2 worm cellular contexts compared by ENCODE assay signal in genomic region chrX:3371264-3371663, ce11.
A peak's percentile ranks its signal among the peaks of the same experiment; 100 is the strongest.
TF ChIP-seq lines count a peak whose summit lies in the region.

No protein-coding gene starts in this region.

TF ChIP-seq in whole organism, L4 larva, 104 proteins besides CTCF, POLR2A, EP300 and RAD21 (continued from another document):
- TF ChIP-seq lsy-2 (tag; optimal IDR thresholded peaks at IDR 0.05; lab: Kevin White, UChicago) (peak in 1 of 2 experiments; percentile 63), arid-1 (GFP tag; conservative IDR thresholded peaks at IDR 0.05; lab: Robert Waterston, UW) (peak; percentile 94), ztf-11 (tag; optimal IDR thresholded peaks at IDR 0.05; lab: Kevin White, UChicago) (no peak), ceh-28 (tag; optimal IDR thresholded peaks at IDR 0.05; lab: Kevin White, UChicago) (no peak), spr-3 (GFP tag; optimal IDR thresholded peaks at IDR 0.05; lab: Kevin White, UChicago) (peak; percentile 73), mes-2 (tag; optimal IDR thresholded peaks at IDR 0.05; lab: Kevin White, UChicago; ENCODE audit: poor library complexity, severe bottlenecking) (peak; percentile 87), F49E8.2 (tag; optimal IDR thresholded peaks at IDR 0.05; lab: Kevin White, UChicago; ENCODE audit: borderline replicate concordance) (peak; percentile 37), F44E2.7 (GFP tag; IDR thresholded peaks at IDR 0.05; lab: Robert Waterston, UW) (peak; percentile 96), jun-1 (tag; optimal IDR thresholded peaks at IDR 0.05; lab: Kevin White, UChicago) (peak; percentile 18), lin-15B (tag; optimal IDR thresholded peaks at IDR 0.05; lab: Kevin White, UChicago) (no peak), pha-4 (GFP tag; IDR thresholded peaks at IDR 0.05; lab: Robert Waterston, UW) (peak; percentile 90), pha-4 (tag; optimal IDR thresholded peaks at IDR 0.05; lab: Kevin White, UChicago) (peak; percentile 34), unc-39 (tag; optimal IDR thresholded peaks at IDR 0.05; lab: Kevin White, UChicago) (no peak), unc-130 (GFP tag; optimal IDR thresholded peaks at IDR 0.05; lab: Kevin White, UChicago) (peak; percentile 44), fkh-10 (GFP tag; optimal IDR thresholded peaks at IDR 0.05; lab: Kevin White, UChicago) (no peak), T20F7.1 (GFP tag; optimal IDR thresholded peaks at IDR 0.05; lab: Kevin White, UChicago) (peak; percentile 16), hif-1 (tag; optimal IDR thresholded peaks at IDR 0.05; lab: Kevin White, UChicago) (peak in 1 of 2 experiments; percentile 30), lim-7 (GFP tag; IDR thresholded peaks at IDR 0.05; lab: Robert Waterston, UW) (peak; percentile 93), dpl-1 (GFP tag; optimal IDR thresholded peaks at IDR 0.05; lab: Kevin White, UChicago) (no peak), dve-1 (tag; optimal IDR thresholded peaks at IDR 0.05; lab: Kevin White, UChicago; ENCODE audit: insufficient read depth) (peak; percentile 56), lin-39 (tag; optimal IDR thresholded peaks at IDR 0.05; lab: Kevin White, UChicago) (no peak), zip-2 (tag; optimal IDR thresholded peaks at IDR 0.05; lab: Kevin White, UChicago) (no peak), snpc-1.2 (GFP tag; IDR thresholded peaks at IDR 0.05; lab: Robert Waterston, UW) (peak; percentile 89), T26A8.4 (GFP tag; IDR thresholded peaks at IDR 0.05; lab: Robert Waterston, UW) (peak; percentile 90), zag-1 (tag; optimal IDR thresholded peaks at IDR 0.05; lab: Kevin White, UChicago) (no peak), ztf-7 (tag; optimal IDR thresholded peaks at IDR 0.05; lab: Kevin White, UChicago) (peak; percentile 55), spr-1 (tag; optimal IDR thresholded peaks at IDR 0.05; lab: Kevin White, UChicago) (peak; percentile 29), hlh-11 (tag; optimal IDR thresholded peaks at IDR 0.05; lab: Kevin White, UChicago) (peak; percentile 56), zip-11 (GFP tag; IDR thresholded peaks at IDR 0.05; lab: Robert Waterston, UW) (peak; percentile 89), lin-1 (GFP tag; IDR thresholded peaks at IDR 0.05; lab: Robert Waterston, UW) (no peak), duxl-1 (tag; optimal IDR thresholded peaks at IDR 0.05; lab: Kevin White, UChicago; ENCODE audit: poor library complexity) (peak; percentile 65), Y75B8A.6 (GFP tag; IDR thresholded peaks at IDR 0.05; lab: Robert Waterston, UW) (no peak), R02D3.7 (tag; optimal IDR thresholded peaks at IDR 0.05; lab: Kevin White, UChicago) (no peak), ceh-44 (GFP tag; IDR thresholded peaks at IDR 0.05; lab: Robert Waterston, UW) (peak; percentile 95), rbr-2 (tag; optimal IDR thresholded peaks at IDR 0.05; lab: Kevin White, UChicago) (peak; percentile 79), unc-62 (GFP tag; optimal IDR thresholded peaks at IDR 0.05 in 1 of 2; lab: Kevin White, UChicago) (no peak), unc-62 (tag; optimal IDR thresholded peaks at IDR 0.05; lab: Kevin White, UChicago) (no peak), attf-4 (tag; optimal IDR thresholded peaks at IDR 0.05; lab: Kevin White, UChicago) (no peak), mxl-2 (GFP tag; conservative IDR thresholded peaks at IDR 0.05; lab: Robert Waterston, UW) (peak; percentile 70; the same call in 1 of the 2 replicates), fos-1 (tag; optimal IDR thresholded peaks at IDR 0.05; lab: Kevin White, UChicago) (no peak), hmg-1.1 (GFP tag; IDR thresholded peaks at IDR 0.05; lab: Robert Waterston, UW) (peak; percentile 95), Y5F2A.4 (GFP tag; optimal IDR thresholded peaks at IDR 0.05; lab: Kevin White, UChicago) (peak; percentile 62), skn-1 (tag; optimal IDR thresholded peaks at IDR 0.05; lab: Kevin White, UChicago) (no peak), nhr-76 (tag; optimal IDR thresholded peaks at IDR 0.05; lab: Kevin White, UChicago) (no peak), snpc-4 (tag; optimal IDR thresholded peaks at IDR 0.05; lab: Kevin White, UChicago) (no peak), lir-3 (tag; optimal IDR thresholded peaks at IDR 0.05; lab: Kevin White, UChicago) (peak; percentile 34), egl-27 (tag; optimal IDR thresholded peaks at IDR 0.05; lab: Kevin White, UChicago) (no peak)

TF ChIP-seq in whole organism, late embryonic, 69 proteins besides CTCF, POLR2A, EP300 and RAD21 (continued from another document):
- TF ChIP-seq sox-2 (GFP tag; IDR thresholded peaks at IDR 0.05; lab: Robert Waterston, UW): peak; percentile 83
- TF ChIP-seq K09A11.1 (tag; optimal IDR thresholded peaks at IDR 0.05; lab: Kevin White, UChicago; ENCODE audit: insufficient read depth): peak; percentile 71
- peak; percentile 87 for TF ChIP-seq elt-2 (tag; optimal IDR thresholded peaks at IDR 0.05; lab: Kevin White, UChicago)
- TF ChIP-seq ceh-30 (tag; optimal IDR thresholded peaks at IDR 0.05; lab: Kevin White, UChicago): peak; percentile 12
- TF ChIP-seq sox-4 (tag; optimal IDR thresholded peaks at IDR 0.05; lab: Kevin White, UChicago): peak; percentile 82
